Worm (Caenorhabditis elegans) whole organism, L4 larva: ENCODE results near the gene K09E4.4.
A peak's percentile ranks its signal among the peaks of the same experiment; 100 is the strongest.

ENCODE experiments used
- D1046.2 ChIP-seq: fragments of 200-800 bp; sonication (Bioruptor generic); IDR thresholded peaks from 2 replicates; pipeline ENCODE4 v1.3.6; 2022; ENCODE audit warnings: missing genetic modification characterization, missing compliant biosample characterization
- F44E2.7 ChIP-seq: fragments of 200-800 bp; sonication (Bioruptor generic); IDR thresholded peaks from 2 replicates; pipeline ENCODE4 v2.1.2; 2022; ENCODE audit warnings: missing genetic modification characterization, missing compliant biosample characterization
- R02D3.7 ChIP-seq: fragments of 150-350 bp; sonication (generic microtip); optimal IDR thresholded peaks from 3 replicates; lab custom pipeline; 2014; ENCODE audit warnings: missing biosample characterization, missing genetic modification characterization
- Y48G9A.11 ChIP-seq: fragments of 200-800 bp; sonication (Bioruptor generic); IDR thresholded peaks from 2 replicates; pipeline ENCODE4 v1.3.6; 2022; ENCODE audit warnings: missing genetic modification reagents, missing genetic modification characterization, missing compliant biosample characterization
- Y75B8A.6 ChIP-seq: fragments of 200-800 bp; sonication (Bioruptor generic); IDR thresholded peaks from 2 replicates; pipeline ENCODE4 v1.3.6; 2022; ENCODE audit warnings: missing genetic modification reagents, missing genetic modification characterization, missing compliant biosample characterization
- ama-1 ChIP-seq: fragments of 150-350 bp; optimal IDR thresholded peaks from 2 replicates; lab custom pipeline; 2014; ENCODE audit warnings: inconsistent platforms, mixed read lengths
- arid-1 ChIP-seq: fragments of 200-800 bp; sonication (Bioruptor generic); conservative IDR thresholded peaks from 2 replicates; pipeline ENCODE4 v1.3.6; 2022; ENCODE audit warnings: missing genetic modification reagents, missing genetic modification characterization, missing compliant biosample characterization
- ceh-20 ChIP-seq: fragments of 200-800 bp; sonication (Bioruptor generic); IDR thresholded peaks from 2 replicates; pipeline ENCODE4 v1.3.6; 2022; ENCODE audit warnings: missing genetic modification reagents, missing genetic modification characterization, missing compliant biosample characterization
- ceh-28 ChIP-seq: fragments of 150-350 bp; optimal IDR thresholded peaks from 2 replicates; lab custom pipeline; 2014; ENCODE audit warnings: missing biosample characterization, missing genetic modification reagents, missing genetic modification characterization
- ceh-62 ChIP-seq: sonication (generic microtip); optimal IDR thresholded peaks from 2 replicates; lab custom pipeline; 2017; ENCODE audit warnings: missing biosample characterization, missing genetic modification characterization
- ctbp-1 ChIP-seq: fragments of 200-800 bp; sonication (Bioruptor generic); IDR thresholded peaks from 2 replicates; pipeline ENCODE4 v1.3.6; 2022; ENCODE audit warnings: missing genetic modification reagents, missing genetic modification characterization, missing compliant biosample characterization
- daf-16 ChIP-seq, 3 experiments: sonication (generic microtip); optimal IDR thresholded peaks; 2 replicates each; lab custom pipeline; 2016 to 2017; ENCODE audit warnings: missing genetic modification characterization in 3 of 3, missing genetic modification reagents in 3 of 3, mild to moderate bottlenecking in 2 of 3, missing compliant biosample characterization in 2 of 3, missing biosample characterization in 1 of 3, moderate library complexity in 1 of 3
- daf-8 ChIP-seq: fragments of 200-800 bp; sonication (Bioruptor generic); IDR thresholded peaks from 2 replicates; pipeline ENCODE4 v1.3.6; 2022; ENCODE audit warnings: missing genetic modification characterization, missing compliant biosample characterization
- dmd-6 ChIP-seq: fragments of 200-800 bp; sonication (Bioruptor generic); IDR thresholded peaks from 2 replicates; pipeline ENCODE4 v1.3.6; 2022; ENCODE audit warnings: missing genetic modification reagents, missing genetic modification characterization, missing compliant biosample characterization
- dmd-8 ChIP-seq: fragments of 200-800 bp; sonication (Bioruptor generic); IDR thresholded peaks from 2 replicates; pipeline ENCODE4 v1.3.6; 2022; ENCODE audit warnings: missing genetic modification characterization, missing compliant biosample characterization
- dmd-9 ChIP-seq: fragments of 200-800 bp; sonication (Bioruptor generic); IDR thresholded peaks from 2 replicates; pipeline ENCODE4 v1.3.6; 2022; ENCODE audit warnings: missing genetic modification reagents, missing genetic modification characterization, missing compliant biosample characterization
- dpl-1 ChIP-seq: fragments of 150-350 bp; optimal IDR thresholded peaks from 2 replicates; lab custom pipeline; 2014; ENCODE audit warnings: missing biosample characterization, missing genetic modification reagents, missing genetic modification characterization
- dve-1 ChIP-seq: sonication (generic microtip); optimal IDR thresholded peaks from 2 replicates; lab custom pipeline; 2017; ENCODE audit warnings: antibody characterized with exemption, mild to moderate bottlenecking, missing genetic modification characterization, missing compliant biosample characterization; ENCODE audit not compliant: insufficient read depth
- egl-43 ChIP-seq: fragments of 200-800 bp; sonication (Bioruptor generic); IDR thresholded peaks from 2 replicates; pipeline ENCODE4 v1.3.6; 2022; ENCODE audit warnings: missing genetic modification reagents, missing genetic modification characterization, missing compliant biosample characterization
- fos-1 ChIP-seq: fragments of 150-350 bp; optimal IDR thresholded peaks from 2 replicates; lab custom pipeline; 2014; ENCODE audit warnings: missing biosample characterization, missing genetic modification characterization
- hif-1 ChIP-seq, 2 experiments: sonication (generic microtip); optimal IDR thresholded peaks; 2 replicates each; lab custom pipeline; 2016 to 2017; ENCODE audit warnings: missing compliant biosample characterization in 2 of 2, missing genetic modification characterization in 2 of 2, missing genetic modification reagents in 2 of 2, missing genotype in 2 of 2, mild to moderate bottlenecking in 1 of 2
- hlh-11 ChIP-seq: fragments of 200-800 bp; sonication (Bioruptor generic); optimal IDR thresholded peaks from 2 replicates; lab custom pipeline; 2018; ENCODE audit warnings: mild to moderate bottlenecking, missing genetic modification characterization, missing compliant biosample characterization
- hlh-30 ChIP-seq: sonication (generic microtip); optimal IDR thresholded peaks from 2 replicates; lab custom pipeline; 2017; ENCODE audit warnings: antibody characterized with exemption, mild to moderate bottlenecking, missing genetic modification characterization, missing compliant biosample characterization; ENCODE audit not compliant: insufficient read depth
- hmg-1.1 ChIP-seq: fragments of 200-800 bp; sonication (Bioruptor generic); IDR thresholded peaks from 2 replicates; pipeline ENCODE4 v1.3.6; 2022; ENCODE audit warnings: missing genetic modification reagents, missing genetic modification characterization, missing compliant biosample characterization
- lin-13 ChIP-seq: fragments of 150-350 bp; optimal IDR thresholded peaks from 2 replicates; lab custom pipeline; 2014; ENCODE audit warnings: missing biosample characterization, missing genetic modification reagents, missing genetic modification characterization
- lin-15B ChIP-seq: fragments of 150-350 bp; sonication (generic microtip); optimal IDR thresholded peaks from 3 replicates; lab custom pipeline; 2014; ENCODE audit warnings: missing biosample characterization, missing genetic modification characterization
- lin-38 ChIP-seq: fragments of 200-800 bp; sonication (Bioruptor generic); IDR thresholded peaks from 2 replicates; pipeline ENCODE4 v1.3.6; 2022; ENCODE audit warnings: missing genetic modification reagents, missing genetic modification characterization, missing compliant biosample characterization
- lir-3 ChIP-seq: sonication (generic microtip); optimal IDR thresholded peaks from 2 replicates; lab custom pipeline; 2016; ENCODE audit warnings: mild to moderate bottlenecking, missing genetic modification characterization, missing compliant biosample characterization
- madf-5 ChIP-seq, 2 experiments: fragments of 200-800 bp; sonication (Bioruptor generic); IDR thresholded peaks; 2 replicates each; pipeline ENCODE4 v1.3.6; 2022; ENCODE audit warnings: missing compliant biosample characterization in 2 of 2, missing genetic modification characterization in 2 of 2
- madf-9 ChIP-seq: fragments of 200-800 bp; sonication (Bioruptor generic); conservative IDR thresholded peaks from 2 replicates; pipeline ENCODE4 v1.3.6; 2022; ENCODE audit warnings: missing genetic modification reagents, missing genetic modification characterization, missing compliant biosample characterization
- mep-1 ChIP-seq: fragments of 150-350 bp; sonication (generic microtip); optimal IDR thresholded peaks from 3 replicates; lab custom pipeline; 2014; ENCODE audit warnings: missing biosample characterization, missing genetic modification characterization
- mxl-2 ChIP-seq: fragments of 200-800 bp; sonication (Bioruptor generic); conservative IDR thresholded peaks from 2 replicates; pipeline ENCODE4 v1.3.6; 2022; ENCODE audit warnings: missing genetic modification reagents, missing genetic modification characterization, missing compliant biosample characterization
- nhr-102 ChIP-seq: sonication (generic microtip); optimal IDR thresholded peaks from 2 replicates; lab custom pipeline; 2016; ENCODE audit warnings: mild to moderate bottlenecking, missing genetic modification characterization, moderate library complexity, missing compliant biosample characterization
- nhr-11 ChIP-seq: fragments of 150-350 bp; optimal IDR thresholded peaks from 2 replicates; lab custom pipeline; 2014; ENCODE audit warnings: missing biosample characterization, missing genetic modification characterization
- nhr-25 ChIP-seq: sonication (generic microtip); optimal IDR thresholded peaks from 2 replicates; lab custom pipeline; 2017; ENCODE audit warnings: missing genetic modification characterization, mild to moderate bottlenecking, missing compliant biosample characterization, antibody characterized with exemption, moderate library complexity, borderline replicate concordance; ENCODE audit not compliant: insufficient read depth
- nhr-41 ChIP-seq: fragments of 200-800 bp; sonication (Bioruptor generic); IDR thresholded peaks from 2 replicates; pipeline ENCODE4 v1.3.6; 2022; ENCODE audit warnings: missing genetic modification reagents, missing genetic modification characterization, missing compliant biosample characterization
- nhr-42 ChIP-seq: fragments of 200-800 bp; sonication (Bioruptor generic); IDR thresholded peaks from 2 replicates; pipeline ENCODE4 v1.3.6; 2022; ENCODE audit warnings: missing genetic modification characterization, missing compliant biosample characterization
- nhr-48 ChIP-seq: sonication (generic microtip); optimal IDR thresholded peaks from 2 replicates; lab custom pipeline; 2016; ENCODE audit warnings: mild to moderate bottlenecking, missing genetic modification characterization, missing compliant biosample characterization
- pqm-1 ChIP-seq: sonication (generic microtip); optimal IDR thresholded peaks from 2 replicates; lab custom pipeline; 2017; ENCODE audit warnings: missing biosample characterization, missing genetic modification characterization
- sdz-12 ChIP-seq: fragments of 200-800 bp; sonication (Bioruptor generic); optimal IDR thresholded peaks from 2 replicates; lab custom pipeline; 2018; ENCODE audit warnings: mild to moderate bottlenecking, missing genetic modification characterization, missing compliant biosample characterization
- set-16 ChIP-seq: fragments of 200-800 bp; sonication (Bioruptor generic); IDR thresholded peaks from 2 replicates; pipeline ENCODE4 v1.3.6; 2022; ENCODE audit warnings: missing genetic modification reagents, missing genetic modification characterization, missing compliant biosample characterization
- snpc-1.2 ChIP-seq: fragments of 200-800 bp; sonication (Bioruptor generic); IDR thresholded peaks from 2 replicates; pipeline ENCODE4 v1.3.6; 2022; ENCODE audit warnings: missing genetic modification reagents, missing genetic modification characterization, missing compliant biosample characterization
- spr-1 ChIP-seq: sonication (generic microtip); optimal IDR thresholded peaks from 2 replicates; lab custom pipeline; 2016; ENCODE audit warnings: mild to moderate bottlenecking, missing genetic modification characterization, missing compliant biosample characterization
- tag-97 ChIP-seq: fragments of 200-800 bp; sonication (Bioruptor generic); IDR thresholded peaks from 2 replicates; pipeline ENCODE4 v1.3.6; 2022; ENCODE audit warnings: missing genetic modification characterization, missing compliant biosample characterization
- unc-62 ChIP-seq, 3 experiments: fragments of 150-350 bp in 1 of 3; sonication (generic microtip); optimal IDR thresholded peaks in 2 of 3; peaks in 1 of 3; 1 replicate in 1 of 3; 2 replicates in 2 of 3; lab custom pipeline; 2014 to 2017; ENCODE audit warnings: missing biosample characterization in 3 of 3, missing genetic modification characterization in 3 of 3, missing genetic modification reagents in 3 of 3, missing genotype in 1 of 3
- zag-1 ChIP-seq: fragments of 150-350 bp; optimal IDR thresholded peaks from 2 replicates; lab custom pipeline; 2014; ENCODE audit warnings: missing biosample characterization, missing genetic modification characterization
- zfp-2 ChIP-seq: sonication (generic microtip); optimal IDR thresholded peaks from 2 replicates; lab custom pipeline; 2016; ENCODE audit warnings: mild to moderate bottlenecking, missing genetic modification characterization, missing compliant biosample characterization
- zip-2 ChIP-seq: fragments of 150-350 bp; optimal IDR thresholded peaks from 2 replicates; lab custom pipeline; 2014; ENCODE audit warnings: missing biosample characterization, missing genetic modification characterization
- ztf-7 ChIP-seq: fragments of 150-350 bp; optimal IDR thresholded peaks from 2 replicates; lab custom pipeline; 2014; ENCODE audit warnings: missing biosample characterization, missing genetic modification characterization

K09E4.4 gene

DNA sequence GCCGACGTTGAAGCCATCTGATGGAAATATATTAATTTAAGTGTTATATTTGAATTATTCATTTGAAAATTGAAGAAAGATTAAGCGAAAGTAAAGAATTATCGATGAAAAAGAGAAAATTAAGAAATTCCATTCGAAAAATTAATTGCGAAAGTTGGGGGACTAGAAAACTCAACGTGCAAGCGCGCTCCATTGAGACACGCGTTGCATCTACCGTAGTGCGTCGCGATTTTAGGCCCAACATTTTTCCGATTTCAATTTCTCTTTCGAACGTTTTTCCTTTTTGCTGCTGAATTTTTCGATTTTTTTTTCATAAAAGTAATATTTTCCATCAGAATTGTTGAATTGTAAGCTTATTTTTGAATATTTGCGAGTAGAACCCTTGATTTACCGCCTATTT lies 32.4 kb upstream of the K09E4.4 start, which contains the start of gene Y48B6A.1 (continued):
- TF ChIP-seq mxl-2 (GFP tag; lab: Robert Waterston, UW): 0 out of 2 replicates have a peak, but pooled peaks have one; percentile 42
- TF ChIP-seq madf-5 (GFP tag; IDR thresholded peaks at IDR 0.05; lab: Robert Waterston, UW): peak; percentile 50 to 62; a peak in 1 of 4 replicates
- TF ChIP-seq madf-9 (GFP tag; lab: Robert Waterston, UW): peak; percentile 87
- TF ChIP-seq lin-38 (GFP tag; lab: Robert Waterston, UW): peak; percentile 99
- no peak for TF ChIP-seq ceh-28
- TF ChIP-seq dpl-1: peak; percentile 90
- TF ChIP-seq arid-1: peak; percentile 90
- TF ChIP-seq daf-8: no peak
- TF ChIP-seq lin-13 (GFP tag; lab: Kevin White, UChicago): peak; percentile 96
- TF ChIP-seq dve-1 (tag; lab: Kevin White, UChicago): peak; percentile 94
- TF ChIP-seq hlh-30 (tag; lab: Kevin White, UChicago): peak; percentile 83
- TF ChIP-seq nhr-48: peak; percentile 41
- no peak for TF ChIP-seq nhr-41 (GFP tag; lab: Robert Waterston, UW)
- peak in 1 of 2 experiments; percentile 16 for TF ChIP-seq daf-16 (GFP tag; optimal IDR thresholded peaks at IDR 0.05; lab: Kevin White, UChicago)
- TF ChIP-seq daf-16 (tag; optimal IDR thresholded peaks at IDR 0.05; lab: Kevin White, UChicago): peak; percentile 74
- no peak for TF ChIP-seq dmd-8 (GFP tag; lab: Robert Waterston, UW)
- no peak for TF ChIP-seq F44E2.7 (GFP tag; lab: Robert Waterston, UW)
- TF ChIP-seq Y75B8A.6 (GFP tag; lab: Robert Waterston, UW): no peak
- TF ChIP-seq mep-1 (tag; lab: Kevin White, UChicago): peak; percentile 94
- TF ChIP-seq pqm-1 (tag; lab: Kevin White, UChicago): peak; percentile 75
- TF ChIP-seq hlh-11 (tag; lab: Kevin White, UChicago): peak; percentile 81
- no peak for TF ChIP-seq fos-1 (tag; lab: Kevin White, UChicago)
- peak; percentile 62; the same call in 1 of the 2 replicates for TF ChIP-seq tag-97 (GFP tag; lab: Robert Waterston, UW)
- TF ChIP-seq zfp-2 (tag; lab: Kevin White, UChicago): peak; percentile 49
- TF ChIP-seq lin-15B (tag; lab: Kevin White, UChicago): peak; percentile 88
- peak; percentile 84 for TF ChIP-seq dmd-6 (GFP tag; lab: Robert Waterston, UW)
- TF ChIP-seq ctbp-1 (GFP tag; lab: Robert Waterston, UW): peak; percentile 63; the same call in 1 of the 2 replicates
- peak; percentile 81 for TF ChIP-seq nhr-102 (tag; lab: Kevin White, UChicago)
- peak; percentile 71 for TF ChIP-seq ceh-20
- TF ChIP-seq Y48G9A.11 (GFP tag; lab: Robert Waterston, UW): peak; percentile 59; the same call in 1 of the 2 replicates
- peak; percentile 77 for TF ChIP-seq nhr-25 (tag; lab: Kevin White, UChicago)
- TF ChIP-seq nhr-11: peak; percentile 92
- TF ChIP-seq nhr-42 (GFP tag; lab: Robert Waterston, UW): peak; percentile 95
- TF ChIP-seq D1046.2: peak; percentile 87; the same call in 1 of the 2 replicates
- TF ChIP-seq sdz-12 (GFP tag; lab: Kevin White, UChicago): peak; percentile 54
- peak; percentile 73 for TF ChIP-seq ama-1 (lab: Kevin White, UChicago)
- TF ChIP-seq ceh-62 (tag; lab: Kevin White, UChicago): no peak
- no peak for TF ChIP-seq zag-1 (tag; lab: Kevin White, UChicago)
- no peak for TF ChIP-seq lir-3 (tag; lab: Kevin White, UChicago)
- TF ChIP-seq hif-1 (tag; optimal IDR thresholded peaks at IDR 0.05; lab: Kevin White, UChicago): peak in 1 of 2 experiments; percentile 93
- peak; percentile 42 for TF ChIP-seq zip-2

DNA sequence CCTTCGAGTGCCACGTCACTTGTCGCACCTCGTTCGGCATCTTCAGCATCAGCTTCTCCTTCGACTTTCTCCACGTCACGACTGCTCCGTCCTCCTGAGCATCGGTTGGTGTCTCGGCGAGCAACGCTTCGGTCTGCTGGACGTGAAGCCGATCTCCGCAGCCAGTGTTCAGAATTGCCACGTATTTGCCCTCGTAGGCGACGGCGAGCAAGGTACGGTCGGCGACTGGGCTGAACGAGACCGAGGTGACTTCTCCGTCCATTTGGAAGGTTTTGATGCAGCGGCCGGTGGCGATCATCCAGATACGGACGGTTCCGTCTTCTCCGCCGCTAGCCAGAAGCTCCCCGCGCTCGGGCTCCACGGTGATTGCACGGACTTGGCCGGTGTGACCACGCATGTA lies 30.3 kb upstream of the K09E4.4 start:
- TF ChIP-seq spr-1 (tag; lab: Kevin White, UChicago) (no peak), hmg-1.1 (no peak), nhr-41 (GFP tag; lab: Robert Waterston, UW) (no peak), set-16 (GFP tag; lab: Robert Waterston, UW) (peak; percentile 89), egl-43 (GFP tag; lab: Robert Waterston, UW) (0 out of 2 replicates have a peak, but pooled peaks have one; percentile 11), snpc-1.2 (GFP tag; lab: Robert Waterston, UW) (no peak), ztf-7 (tag; lab: Kevin White, UChicago) (no peak), unc-62 (GFP tag; optimal IDR thresholded peaks at IDR 0.05 in 1 of 2; lab: Kevin White, UChicago) (peak in 1 of 2 experiments; percentile 39), unc-62 (tag; optimal IDR thresholded peaks at IDR 0.05; lab: Kevin White, UChicago) (no peak), R02D3.7 (tag; lab: Kevin White, UChicago) (no peak), dmd-9 (GFP tag; lab: Robert Waterston, UW) (no peak)
- TF ChIP-seq, all 104 proteins: peak for 3
